Fruit fly (Drosophila melanogaster): ENCODE data around the gene lectin-37Db.

The lectin-37Db gene

DNA sequence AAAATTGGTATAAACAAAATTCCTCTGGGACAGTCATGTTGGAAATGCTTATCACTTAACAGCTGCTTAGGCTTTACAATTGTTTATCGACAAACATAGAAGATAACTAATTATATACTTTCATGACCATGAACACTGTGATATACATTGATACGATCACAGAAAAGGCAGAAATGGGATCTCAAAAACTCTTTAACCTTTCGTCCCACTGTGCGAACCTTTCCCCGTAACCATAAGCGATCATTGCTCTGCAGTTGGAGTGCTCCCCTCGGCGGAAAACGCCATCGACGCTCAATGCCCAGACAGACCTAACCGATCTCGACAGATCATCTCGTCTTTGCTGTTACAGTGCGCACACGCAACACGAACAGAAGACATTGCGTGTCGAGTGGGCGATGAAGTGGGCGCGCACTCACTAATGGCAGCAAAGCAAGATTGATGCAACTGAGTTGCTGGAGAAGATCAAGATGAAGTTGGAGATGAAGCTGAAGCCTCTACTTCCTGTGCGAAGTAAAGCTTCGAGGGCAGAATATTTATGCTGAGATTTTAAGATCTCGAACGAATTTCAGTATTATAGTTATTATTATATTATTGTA, 5.5 kb downstream of the lectin-37Db start:
- TF ChIP-seq noc (tag; optimal IDR thresholded peaks at IDR 0.05), result no peak

DNA sequence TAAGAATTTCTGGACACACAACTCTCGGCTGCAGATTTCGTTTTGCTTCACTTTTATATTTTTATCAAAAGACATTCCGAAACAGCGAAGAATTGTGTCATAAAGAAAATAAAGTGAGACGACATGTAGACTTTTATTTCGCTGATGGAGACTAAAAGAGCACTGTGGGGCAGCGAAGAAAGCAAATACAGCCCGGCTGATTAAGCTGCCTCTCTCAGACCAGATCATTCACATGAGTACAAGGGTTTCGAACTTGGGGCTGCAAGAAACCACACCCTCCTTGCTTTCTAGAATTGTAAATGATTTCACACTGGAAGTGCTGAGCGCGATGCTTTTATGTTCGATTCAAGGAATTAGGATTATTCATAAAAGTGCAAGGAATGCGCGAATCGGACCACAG, 6.2 kb downstream of the lectin-37Db start:
- no peak for TF ChIP-seq noc (tag; optimal IDR thresholded peaks at IDR 0.05)

dm6 chr2L:19425765-19426329, 7.0 kb downstream of the lectin-37Db start:
- peak; percentile 75 for TF ChIP-seq noc (tag; optimal IDR thresholded peaks at IDR 0.05)

DNA sequence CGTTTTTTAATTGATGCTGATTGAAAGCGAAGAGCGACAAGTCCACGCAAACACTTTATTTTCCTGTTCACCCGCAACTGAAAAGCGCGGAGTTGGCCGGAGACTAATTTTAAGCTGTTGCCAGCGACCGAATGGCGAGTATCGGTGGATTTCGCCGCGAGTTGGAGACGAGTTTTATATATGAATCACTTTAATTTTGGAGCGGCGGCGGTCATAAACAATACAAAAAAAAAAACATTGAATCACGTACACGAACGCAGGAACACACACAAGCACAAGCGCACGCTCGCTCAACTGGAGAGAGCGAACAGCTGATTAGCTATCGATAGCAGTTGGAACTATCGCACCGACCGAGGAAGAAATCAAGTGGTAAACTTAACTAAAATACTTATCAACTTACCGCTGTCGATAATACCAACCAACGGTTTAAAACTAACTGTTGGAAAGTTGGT, 7.5 kb downstream of the lectin-37Db start, which contains the start of gene Pax:
Pax (minus strand) TSS at position 267 of the 452 bp plus-strand sequence.
- no peak for TF ChIP-seq noc (tag; optimal IDR thresholded peaks at IDR 0.05)

DNA sequence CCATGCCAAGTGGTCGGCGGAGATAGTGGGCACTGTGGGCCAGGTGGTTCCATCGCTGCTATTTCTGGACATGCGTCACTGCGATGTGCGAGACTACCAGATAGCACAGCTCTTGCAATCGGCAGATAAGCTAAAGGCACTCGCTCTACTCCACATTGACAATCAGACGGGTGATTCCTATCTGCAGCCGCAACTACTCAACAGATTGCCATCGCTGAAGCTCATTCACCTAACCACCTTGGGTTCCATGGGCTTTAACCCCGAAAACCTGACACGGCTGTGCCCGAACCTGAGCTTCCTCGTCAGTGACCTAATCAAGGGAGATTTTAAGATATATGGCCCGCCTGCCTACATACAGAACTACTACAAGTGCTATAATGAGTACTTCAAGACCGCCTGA, 10.9 kb downstream of the lectin-37Db start:
- peak; percentile 28 for TF ChIP-seq noc (tag; optimal IDR thresholded peaks at IDR 0.05)

DNA sequence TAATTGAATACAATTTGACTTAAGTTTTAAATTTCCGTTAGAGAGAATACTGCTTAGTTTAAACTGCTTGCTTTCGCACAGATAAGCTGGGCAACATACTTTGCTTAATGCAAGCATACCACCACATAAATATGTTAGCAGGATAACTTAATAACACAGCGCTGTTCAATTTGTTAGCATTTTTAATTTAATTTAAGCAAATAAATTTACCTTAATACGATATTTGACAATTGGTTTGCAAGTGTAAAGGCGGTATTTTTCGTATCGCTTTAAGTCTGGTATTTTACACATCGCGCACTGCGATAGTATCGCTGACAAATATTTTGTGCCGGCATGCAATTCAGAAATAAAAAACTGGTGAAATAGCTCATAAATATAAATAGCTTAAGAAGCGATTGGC, 11.5 kb downstream of the lectin-37Db start, which contains the start of gene RtcB:
RtcB (plus strand) TSS at position 301 of the 400 bp plus-strand sequence.
- no peak for TF ChIP-seq noc (tag; optimal IDR thresholded peaks at IDR 0.05)

DNA sequence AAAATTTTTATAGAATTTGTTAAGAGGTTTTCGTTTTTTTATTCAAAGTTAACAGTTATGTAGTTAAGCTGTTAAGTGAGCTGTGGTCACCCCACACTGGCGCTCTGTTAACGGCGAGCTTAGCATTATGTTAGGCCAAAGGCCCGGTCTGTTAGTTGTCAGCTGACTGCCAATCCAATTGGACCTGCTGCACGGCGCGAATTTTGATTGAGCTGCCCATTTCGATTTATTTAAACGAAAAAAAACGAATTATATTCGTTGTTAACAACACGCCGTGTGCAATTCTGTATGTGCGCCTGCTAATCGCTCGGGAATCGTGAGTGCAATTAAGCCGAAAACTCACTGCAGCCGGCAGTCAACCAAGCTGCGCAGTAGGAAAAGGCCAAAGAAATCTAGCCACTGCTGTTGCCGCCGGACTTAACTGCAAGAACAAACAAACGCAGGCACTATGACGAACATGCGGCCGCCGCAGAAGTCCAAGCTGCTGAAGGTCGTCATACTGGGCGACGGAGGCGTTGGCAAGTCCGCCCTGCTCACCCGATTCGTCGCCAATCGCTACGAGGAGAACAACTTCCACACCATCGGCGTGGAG, 13.6 kb downstream of the lectin-37Db start, which contains the start of gene Rab9:
Rab9 (plus strand) TSS at position 151 of the 592 bp plus-strand sequence.
- peak; percentile 32 for TF ChIP-seq noc (tag; optimal IDR thresholded peaks at IDR 0.05)

DNA sequence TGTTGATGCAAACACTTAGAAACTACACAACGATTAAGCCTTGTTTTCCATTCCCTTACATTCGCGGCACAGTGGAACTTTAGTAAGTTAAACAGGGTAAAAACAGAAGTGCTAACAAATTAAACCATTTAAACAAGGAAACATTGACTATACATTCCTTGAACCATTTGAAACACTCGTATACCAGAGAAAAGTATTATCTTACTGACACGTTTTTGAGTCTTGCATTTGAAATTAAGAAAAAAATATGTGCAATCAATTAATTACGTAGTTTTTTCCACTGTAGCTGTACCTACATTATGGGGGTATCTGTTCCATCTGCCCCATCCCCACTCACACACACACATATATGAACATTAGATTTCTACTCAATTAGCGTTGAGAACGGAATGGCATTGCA, 14.4 kb downstream of the lectin-37Db start:
- peak; percentile 84 for TF ChIP-seq noc (tag; optimal IDR thresholded peaks at IDR 0.05)

dm6 chr2L:19434260-19434659, 15.4 kb downstream of the lectin-37Db start:
- TF ChIP-seq noc (tag; optimal IDR thresholded peaks at IDR 0.05), result peak; percentile 61

DNA sequence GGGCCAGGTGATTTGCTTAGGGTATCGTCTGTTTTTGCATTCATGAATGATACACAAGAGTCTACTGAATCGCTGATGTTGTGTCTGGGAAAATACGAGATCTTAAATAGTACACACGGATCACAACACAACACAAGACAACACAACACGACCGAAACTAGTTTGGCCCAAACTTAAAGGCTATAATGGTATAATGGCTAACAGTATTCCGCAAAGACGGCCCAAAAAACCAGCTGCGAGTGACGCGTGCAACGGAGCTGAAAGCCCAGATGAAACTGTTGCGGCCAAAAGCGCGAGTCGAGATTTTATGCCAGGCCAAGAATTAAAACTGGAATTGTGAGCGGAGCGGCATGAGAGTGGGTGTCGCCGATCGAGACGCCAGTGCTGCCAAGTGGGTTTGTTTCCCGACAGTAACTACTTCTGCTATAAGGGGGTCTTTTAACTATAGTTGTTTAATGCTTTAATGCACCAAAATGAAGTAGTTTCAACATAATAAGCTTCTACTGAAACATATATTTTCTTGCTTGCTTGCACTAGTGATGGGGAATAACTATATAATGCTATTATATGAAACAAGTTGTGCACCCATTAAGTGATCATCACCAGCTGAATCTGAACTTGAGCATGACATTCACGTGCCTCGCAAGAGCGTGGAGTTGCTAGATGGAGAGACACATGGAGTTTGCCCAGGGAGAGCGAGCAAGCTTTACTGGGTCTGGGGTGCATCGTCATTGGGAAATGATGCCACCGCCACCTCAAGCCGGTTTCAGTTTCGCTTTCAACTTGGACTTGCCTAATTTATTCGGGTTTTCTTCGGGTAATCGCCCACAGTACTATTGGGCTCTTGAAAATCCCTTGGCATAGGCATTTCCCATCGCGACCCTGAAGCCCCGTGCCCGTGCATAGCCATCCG, 20.1 kb downstream of the lectin-37Db start:
- no peak for TF ChIP-seq noc (tag; optimal IDR thresholded peaks at IDR 0.05)

DNA sequence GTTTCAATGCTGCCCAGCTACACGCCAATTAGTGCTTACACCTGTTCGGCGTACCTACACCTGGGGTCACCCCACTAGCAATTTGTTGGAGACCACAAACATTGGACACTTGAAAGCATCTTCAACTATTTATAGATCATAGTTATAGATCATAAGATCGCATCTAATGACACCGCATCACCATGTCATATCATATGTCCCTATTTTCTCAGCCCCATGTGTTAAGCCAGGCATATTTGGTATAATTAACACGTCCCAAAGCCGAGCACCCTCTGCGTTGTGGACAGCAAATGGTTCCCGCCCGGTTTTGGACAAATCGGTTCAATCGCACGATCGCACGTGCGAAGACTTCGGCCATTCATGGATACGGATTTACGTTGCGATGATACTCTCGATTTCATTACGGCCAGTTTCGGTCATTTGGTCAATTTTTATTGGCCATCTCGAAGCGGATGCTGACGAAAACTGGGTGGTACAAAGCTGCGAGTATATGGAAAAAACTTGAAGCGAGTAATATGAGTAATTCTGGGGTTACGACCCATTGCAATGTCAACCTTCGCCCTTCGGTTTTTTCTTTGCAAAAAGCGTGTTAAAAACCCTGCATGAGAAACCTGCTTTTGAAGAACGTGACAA, 20.8 kb downstream of the lectin-37Db start:
- no peak for TF ChIP-seq noc (tag; optimal IDR thresholded peaks at IDR 0.05)

- no peak for TF ChIP-seq noc (tag; optimal IDR thresholded peaks at IDR 0.05)
Measured at dm6 chr2L:19440285-19440684, 21.4 kb downstream of the lectin-37Db start.

dm6 chr2L:19440732-19441131, 21.9 kb downstream of the lectin-37Db start:
- no peak for TF ChIP-seq noc (tag; optimal IDR thresholded peaks at IDR 0.05)

dm6 chr2L:19441339-19441738, 22.5 kb downstream of the lectin-37Db start:
- TF ChIP-seq noc (tag; optimal IDR thresholded peaks at IDR 0.05), result no peak

- TF ChIP-seq noc (tag; optimal IDR thresholded peaks at IDR 0.05), result no peak
Measured at dm6 chr2L:19441791-19442190, 22.9 kb downstream of the lectin-37Db start, which contains the start of gene RanGAP. TSS of gene RanGAP (plus strand) at chr2L:19441959.
